8 worm cellular contexts compared by ENCODE assay signal in the genomic region with DNA sequence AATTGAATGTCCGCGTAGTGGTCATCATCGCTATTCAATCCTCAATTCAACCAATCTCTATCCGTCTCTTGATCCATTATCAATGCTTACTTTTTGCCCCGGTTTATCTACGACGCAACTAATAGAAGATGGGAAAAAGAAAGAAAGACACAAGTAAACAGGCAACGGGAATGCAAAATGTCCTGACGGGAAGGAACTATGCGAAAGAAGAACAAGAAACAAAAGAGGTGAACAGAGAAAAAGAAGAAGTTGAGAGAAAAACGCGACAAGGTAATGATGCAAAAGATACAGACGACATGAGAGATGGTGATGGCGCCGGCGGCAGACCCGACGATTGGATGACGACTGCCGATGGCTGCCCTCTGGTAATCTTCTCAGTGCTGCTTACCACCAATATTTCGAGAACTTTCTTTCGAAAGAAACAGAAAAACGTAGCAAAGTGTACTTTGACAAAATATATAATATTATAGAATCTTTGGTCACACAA.
TF ChIP-seq lines count a peak whose summit lies in the region.

No protein-coding gene starts in this region.

TF ChIP-seq in whole organism, L1 larva, 84 proteins besides CTCF, POLR2A, EP300 and RAD21 (continues in another document):
- TF ChIP-seq lin-15B (tag; optimal IDR thresholded peaks at IDR 0.05; lab: Kevin White, UChicago) (no peak), nhr-11 (tag; optimal IDR thresholded peaks at IDR 0.05; lab: Kevin White, UChicago) (no peak), C04F5.9 (tag; optimal IDR thresholded peaks at IDR 0.05; lab: Kevin White, UChicago) (no peak), zip-4 (GFP tag; optimal IDR thresholded peaks at IDR 0.05; lab: Kevin White, UChicago) (no peak), rnt-1 (tag; optimal IDR thresholded peaks at IDR 0.05; lab: Kevin White, UChicago) (peak; percentile 75), isw-1 (GFP tag; IDR thresholded peaks at IDR 0.05; lab: Robert Waterston, UW) (no peak), egl-27 (tag; optimal IDR thresholded peaks at IDR 0.05; lab: Kevin White, UChicago) (peak; percentile 9 to 16), jun-1 (tag; optimal IDR thresholded peaks at IDR 0.05; lab: Kevin White, UChicago) (peak; percentile 76), lin-35 (GFP tag; optimal IDR thresholded peaks at IDR 0.05; lab: Kevin White, UChicago) (peak; percentile 34 to 76), ces-1 (GFP tag; optimal IDR thresholded peaks at IDR 0.05; lab: Kevin White, UChicago) (no peak), sox-4 (tag; optimal IDR thresholded peaks at IDR 0.05; lab: Kevin White, UChicago) (no peak)

TF ChIP-seq in whole organism, L2 larva, 48 proteins besides CTCF, POLR2A, EP300 and RAD21 (continues in another document):
- TF ChIP-seq sem-4 (tag; optimal IDR thresholded peaks at IDR 0.05; lab: Kevin White, UChicago) = peak; percentile 86
- peak; percentile 90 for TF ChIP-seq F13H6.1 (tag; optimal IDR thresholded peaks at IDR 0.05; lab: Kevin White, UChicago)
- peak; percentile 74 for TF ChIP-seq nhr-6 (tag; optimal IDR thresholded peaks at IDR 0.05; lab: Kevin White, UChicago)
- no peak for TF ChIP-seq elt-3 (tag; optimal IDR thresholded peaks at IDR 0.05; lab: Kevin White, UChicago)
- peak in 1 of 2 experiments; percentile 68 for TF ChIP-seq lsy-2 (tag; optimal IDR thresholded peaks at IDR 0.05; lab: Kevin White, UChicago)
- TF ChIP-seq sma-9 (GFP tag; optimal IDR thresholded peaks at IDR 0.05; lab: Kevin White, UChicago) = peak; percentile 86
- no peak for TF ChIP-seq sma-9 (tag; optimal IDR thresholded peaks at IDR 0.05; lab: Kevin White, UChicago)
- TF ChIP-seq zag-1 (tag; optimal IDR thresholded peaks at IDR 0.05; lab: Kevin White, UChicago) = no peak
- TF ChIP-seq unc-55 (GFP tag; optimal IDR thresholded peaks at IDR 0.05; lab: Kevin White, UChicago) = peak; percentile 10
- peak; percentile 44 for TF ChIP-seq C34F6.9 (tag; optimal IDR thresholded peaks at IDR 0.05; lab: Kevin White, UChicago)
- TF ChIP-seq mab-5 (tag; optimal IDR thresholded peaks at IDR 0.05; lab: Kevin White, UChicago) = peak; percentile 4

TF ChIP-seq in whole organism, L3 larva, 47 proteins besides CTCF, POLR2A, EP300 and RAD21 (continues in another document):
- no peak for TF ChIP-seq sea-2 (GFP tag; optimal IDR thresholded peaks at IDR 0.05; lab: Kevin White, UChicago)
- TF ChIP-seq pqm-1 (tag; optimal IDR thresholded peaks at IDR 0.05; lab: Kevin White, UChicago) = peak; percentile 81
- peak; percentile 67 for TF ChIP-seq egl-5 (tag; optimal IDR thresholded peaks at IDR 0.05; lab: Kevin White, UChicago)
- TF ChIP-seq nhr-43 (tag; optimal IDR thresholded peaks at IDR 0.05; lab: Kevin White, UChicago; ENCODE audit: poor library complexity, severe bottlenecking) = peak; percentile 48
- TF ChIP-seq nhr-12 (tag; optimal IDR thresholded peaks at IDR 0.05; lab: Kevin White, UChicago) = no peak
- TF ChIP-seq jun-1 (tag; optimal IDR thresholded peaks at IDR 0.05; lab: Kevin White, UChicago) = peak; percentile 92
- TF ChIP-seq ztf-4 (tag; optimal IDR thresholded peaks at IDR 0.05; lab: Kevin White, UChicago) = no peak
- no peak for TF ChIP-seq nhr-11 (tag; optimal IDR thresholded peaks at IDR 0.05; lab: Kevin White, UChicago)
- no peak for TF ChIP-seq snpc-4 (tag; optimal IDR thresholded peaks at IDR 0.05; lab: Kevin White, UChicago)
- TF ChIP-seq nhr-67 (tag; optimal IDR thresholded peaks at IDR 0.05; lab: Kevin White, UChicago) = no peak
- peak; percentile 95 for TF ChIP-seq nfya-1 (tag; optimal IDR thresholded peaks at IDR 0.05; lab: Kevin White, UChicago; ENCODE audit: insufficient read depth)

TF ChIP-seq in whole organism, L4 larva, 104 proteins besides CTCF, POLR2A, EP300 and RAD21 (continues in another document):
- TF ChIP-seq D1046.2 (GFP tag; IDR thresholded peaks at IDR 0.05; lab: Robert Waterston, UW) (no peak), unc-130 (GFP tag; optimal IDR thresholded peaks at IDR 0.05; lab: Kevin White, UChicago) (no peak), ceh-20 (GFP tag; IDR thresholded peaks at IDR 0.05; lab: Robert Waterston, UW) (0 out of 2 replicates have a peak, but pooled peaks have one; percentile 24), saeg-2 (GFP tag; IDR thresholded peaks at IDR 0.05; lab: Robert Waterston, UW) (0 out of 2 replicates have a peak, but pooled peaks have one; percentile 23), hmg-1.1 (GFP tag; IDR thresholded peaks at IDR 0.05; lab: Robert Waterston, UW) (peak; percentile 42), F37D6.2 (tag; optimal IDR thresholded peaks at IDR 0.05; lab: Kevin White, UChicago) (no peak), lim-7 (GFP tag; IDR thresholded peaks at IDR 0.05; lab: Robert Waterston, UW) (no peak), ceh-44 (GFP tag; IDR thresholded peaks at IDR 0.05; lab: Robert Waterston, UW) (no peak), nhr-10 (tag; optimal IDR thresholded peaks at IDR 0.05; lab: Kevin White, UChicago) (peak; percentile 75), T26A8.4 (GFP tag; IDR thresholded peaks at IDR 0.05; lab: Robert Waterston, UW) (no peak), egl-27 (tag; optimal IDR thresholded peaks at IDR 0.05; lab: Kevin White, UChicago) (no peak)

TF ChIP-seq in whole organism, late embryonic, 69 proteins besides CTCF, POLR2A, EP300 and RAD21 (continues in another document):
- TF ChIP-seq rnt-1 (tag; optimal IDR thresholded peaks at IDR 0.05; lab: Kevin White, UChicago) = no peak
- no peak for TF ChIP-seq unc-3 (GFP tag; conservative IDR thresholded peaks at IDR 0.05; lab: Robert Waterston, UW)
- no peak for TF ChIP-seq unc-3 (tag; optimal IDR thresholded peaks at IDR 0.05; lab: Kevin White, UChicago)
- TF ChIP-seq sox-4 (tag; optimal IDR thresholded peaks at IDR 0.05; lab: Kevin White, UChicago) = no peak
- TF ChIP-seq tbx-2 (tag; optimal IDR thresholded peaks at IDR 0.05; lab: Kevin White, UChicago) = peak; percentile 3
- TF ChIP-seq K02D7.2 (tag; optimal IDR thresholded peaks at IDR 0.05; lab: Kevin White, UChicago) = no peak
- TF ChIP-seq pag-3 (tag; optimal IDR thresholded peaks at IDR 0.05; lab: Kevin White, UChicago; ENCODE audit: borderline replicate concordance) = no peak
- peak; percentile 31 for TF ChIP-seq elt-2 (tag; optimal IDR thresholded peaks at IDR 0.05; lab: Kevin White, UChicago)
- no peak for TF ChIP-seq ceh-2 (tag; optimal IDR thresholded peaks at IDR 0.05; lab: Kevin White, UChicago)
- TF ChIP-seq Y22D7AL.16 (tag; optimal IDR thresholded peaks at IDR 0.05; lab: Kevin White, UChicago) = no peak
- peak; percentile 76 for TF ChIP-seq nfya-1 (tag; optimal IDR thresholded peaks at IDR 0.05; lab: Kevin White, UChicago)
- no peak for TF ChIP-seq ceh-34 (tag; optimal IDR thresholded peaks at IDR 0.05; lab: Kevin White, UChicago)

TF ChIP-seq in whole organism, midembryonic, 9 proteins besides CTCF, POLR2A, EP300 and RAD21:
- TF ChIP-seq flt-1 (GFP tag; IDR thresholded peaks at IDR 0.05; lab: Robert Waterston, UW) = no peak
- no peak for TF ChIP-seq ref-1 (GFP tag; conservative IDR thresholded peaks at IDR 0.05; lab: Robert Waterston, UW)
- 0 out of 2 replicates have a peak, but pooled peaks have one; percentile 29 for TF ChIP-seq tab-1 (GFP tag; IDR thresholded peaks at IDR 0.05; lab: Robert Waterston, UW)
- no peak for TF ChIP-seq cog-1 (tag; optimal IDR thresholded peaks at IDR 0.05; lab: Kevin White, UChicago)
- no peak for TF ChIP-seq ztf-29 (GFP tag; IDR thresholded peaks at IDR 0.05; lab: Robert Waterston, UW)
- no peak for TF ChIP-seq ztf-23 (GFP tag; IDR thresholded peaks at IDR 0.05; lab: Robert Waterston, UW)

TF ChIP-seq in whole organism, mixed stage, embryonic, 35 proteins besides CTCF, POLR2A, EP300 and RAD21:
- TF ChIP-seq ceh-43 (GFP tag; optimal IDR thresholded peaks at IDR 0.05; lab: Kevin White, UChicago) (no peak), elt-3 (tag; optimal IDR thresholded peaks at IDR 0.05; lab: Kevin White, UChicago) (peak; percentile 81), hlh-1 (tag; optimal IDR thresholded peaks at IDR 0.05; lab: Kevin White, UChicago) (peak; percentile 62), unc-39 (tag; optimal IDR thresholded peaks at IDR 0.05; lab: Kevin White, UChicago) (no peak), nhr-237 (tag; optimal IDR thresholded peaks at IDR 0.05; lab: Kevin White, UChicago) (peak; percentile 80), ham-2 (GFP tag; optimal IDR thresholded peaks at IDR 0.05; lab: Kevin White, UChicago) (peak; percentile 73), unc-120 (tag; optimal IDR thresholded peaks at IDR 0.05; lab: Kevin White, UChicago; ENCODE audit: poor library complexity, severe bottlenecking) (peak; percentile 58)

TF ChIP-seq in whole organism, young adult, 124 proteins besides CTCF, POLR2A, EP300 and RAD21 (continues in another document):
- TF ChIP-seq hmg-1.2 (GFP tag; IDR thresholded peaks at IDR 0.05; lab: Robert Waterston, UW) (peak; percentile 32; the same call in 1 of the 2 replicates), attf-5 (GFP tag; optimal IDR thresholded peaks at IDR 0.05; lab: Kevin White, UChicago) (peak; percentile 49), sea-2 (GFP tag; IDR thresholded peaks at IDR 0.05; lab: Robert Waterston, UW) (no peak), F22D6.2 (tag; optimal IDR thresholded peaks at IDR 0.05; lab: Kevin White, UChicago) (peak; percentile 13), tbp1 (GFP tag; optimal IDR thresholded peaks at IDR 0.05; lab: Kevin White, UChicago) (peak; percentile 23), hsf-1 (GFP tag; IDR thresholded peaks at IDR 0.05; lab: Robert Waterston, UW) (peak; percentile 80), ztf-26 (tag; optimal IDR thresholded peaks at IDR 0.05; lab: Kevin White, UChicago) (peak; percentile 77), nfyb-1 (GFP tag; IDR thresholded peaks at IDR 0.05; lab: Robert Waterston, UW) (peak; percentile 68), zfh-2 (GFP tag; conservative IDR thresholded peaks at IDR 0.05; lab: Robert Waterston, UW) (0 out of 2 replicates have a peak, but pooled peaks have one; percentile 41), nhr-80 (tag; optimal IDR thresholded peaks at IDR 0.05; lab: Kevin White, UChicago) (peak; percentile 86), somi-1 (GFP tag; optimal IDR thresholded peaks at IDR 0.05; lab: Kevin White, UChicago) (peak; percentile 77), ZK185.1 (tag; optimal IDR thresholded peaks at IDR 0.05; lab: Kevin White, UChicago; ENCODE audit: poor library complexity, severe bottlenecking) (peak; percentile 19), ztf-3 (GFP tag; optimal IDR thresholded peaks at IDR 0.05; lab: Kevin White, UChicago) (no peak), egl-44 (GFP tag; IDR thresholded peaks at IDR 0.05; lab: Robert Waterston, UW) (no peak), nhr-90 (tag; optimal IDR thresholded peaks at IDR 0.05; lab: Kevin White, UChicago) (peak; percentile 29), dox-1 (GFP tag; IDR thresholded peaks at IDR 0.05; lab: Robert Waterston, UW) (peak; percentile 65), Y67H2A.10 (GFP tag; conservative IDR thresholded peaks at IDR 0.05; lab: Robert Waterston, UW) (no peak), ztf-6 (GFP tag; IDR thresholded peaks at IDR 0.05; lab: Robert Waterston, UW) (no peak), gei-17 (GFP tag; optimal IDR thresholded peaks at IDR 0.05; lab: Kevin White, UChicago) (peak; percentile 58), snpc-4 (GFP tag; optimal IDR thresholded peaks at IDR 0.05; lab: Kevin White, UChicago) (no peak), snpc-4 (tag; optimal IDR thresholded peaks at IDR 0.05; lab: Kevin White, UChicago) (peak in 3 of 4 experiments; percentile 27 to 33 (median 29)), K12H6.12 (tag; optimal IDR thresholded peaks at IDR 0.05; lab: Kevin White, UChicago) (peak; percentile 40)
